Worm (Caenorhabditis elegans) whole organism, late embryonic: Measurements from ENCODE around the gene dyf-17.

Source experiments
- C08G9.2 ChIP-seq: sonication (generic microtip); optimal IDR thresholded peaks from 2 replicates; lab custom pipeline; 2016; ENCODE audit warnings: mild to moderate bottlenecking, missing genetic modification characterization, moderate library complexity, missing compliant biosample characterization
- F13H6.1 ChIP-seq: sonication (generic microtip); optimal IDR thresholded peaks from 2 replicates; lab custom pipeline; 2016; ENCODE audit warnings: missing genetic modification characterization, missing compliant biosample characterization
- ama-1 ChIP-seq: fragments of 150-350 bp; optimal IDR thresholded peaks from 2 replicates; lab custom pipeline; 2014
- fkh-10 ChIP-seq: fragments of 150-350 bp; optimal IDR thresholded peaks from 2 replicates; lab custom pipeline; 2014; ENCODE audit warnings: missing biosample characterization, missing genetic modification reagents, missing genetic modification characterization
- hlh-30 ChIP-seq: sonication (generic microtip); optimal IDR thresholded peaks from 2 replicates; lab custom pipeline; 2017; ENCODE audit warnings: antibody characterized with exemption, missing genetic modification characterization, missing compliant biosample characterization; ENCODE audit not compliant: insufficient read depth
- nhr-232 ChIP-seq: sonication (generic microtip); optimal IDR thresholded peaks from 2 replicates; lab custom pipeline; 2016; ENCODE audit warnings: missing genetic modification characterization, missing compliant biosample characterization
- pax-1 ChIP-seq: fragments of 150-350 bp; optimal IDR thresholded peaks from 2 replicates; lab custom pipeline; 2014; ENCODE audit warnings: missing biosample characterization, missing genetic modification characterization

- TF ChIP-seq fkh-10 (GFP tag; lab: Kevin White, UChicago) = no peak
- no peak for TF ChIP-seq pax-1
- no peak for TF ChIP-seq nhr-232 (tag; lab: Kevin White, UChicago)
- no peak for TF ChIP-seq F13H6.1 (tag; lab: Kevin White, UChicago)
- no peak for TF ChIP-seq hlh-30 (tag; lab: Kevin White, UChicago)
- peak; percentile 12 for TF ChIP-seq C08G9.2 (tag; lab: Kevin White, UChicago)
- TF ChIP-seq ama-1 (lab: Kevin White, UChicago) = no peak
Measured at ce11 chrV:19142595-19142994, 15.3 kb downstream of the dyf-17 start.
